Worm (Caenorhabditis elegans) whole organism, L4/young adult: ENCODE data around the gene Y46H3D.8.

ENCODE experiments used
- dao-5 ChIP-seq: sonication (generic microtip); optimal IDR thresholded peaks from 2 replicates; lab custom pipeline; 2016; ENCODE audit warnings: missing genotype, missing genetic modification characterization, moderate library complexity, missing compliant biosample characterization
- him-1 ChIP-seq: sonication (generic microtip); optimal IDR thresholded peaks from 2 replicates; lab custom pipeline; 2016; ENCODE audit warnings: missing genotype, missing genetic modification reagents, missing genetic modification characterization, missing compliant biosample characterization

DNA sequence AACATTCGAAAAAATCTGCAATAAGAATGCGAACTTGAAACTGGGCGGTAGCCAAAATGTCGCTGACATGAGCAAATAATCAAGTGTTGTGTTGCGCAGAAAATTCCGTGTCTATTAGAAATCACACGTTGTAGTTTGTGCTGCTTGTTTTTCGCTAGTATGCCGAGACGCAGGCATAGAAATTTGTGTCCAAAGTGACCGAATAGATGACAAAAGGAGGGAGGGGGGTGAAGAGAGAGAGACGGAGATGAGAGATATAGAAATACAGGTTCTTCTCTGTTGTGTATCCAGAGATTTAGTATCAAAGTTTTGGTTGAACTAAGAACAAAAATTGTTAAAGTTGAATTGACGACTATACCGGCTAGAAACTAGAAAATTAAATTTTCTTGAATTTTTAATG is 3.8 kb downstream of the Y46H3D.8 start:
- TF ChIP-seq him-1 (tag; lab: Kevin White, UChicago) (no peak), dao-5 (no peak)
